Fruit fly (Drosophila melanogaster): ENCODE data around the gene CG10749.

CG10749 gene

DNA sequence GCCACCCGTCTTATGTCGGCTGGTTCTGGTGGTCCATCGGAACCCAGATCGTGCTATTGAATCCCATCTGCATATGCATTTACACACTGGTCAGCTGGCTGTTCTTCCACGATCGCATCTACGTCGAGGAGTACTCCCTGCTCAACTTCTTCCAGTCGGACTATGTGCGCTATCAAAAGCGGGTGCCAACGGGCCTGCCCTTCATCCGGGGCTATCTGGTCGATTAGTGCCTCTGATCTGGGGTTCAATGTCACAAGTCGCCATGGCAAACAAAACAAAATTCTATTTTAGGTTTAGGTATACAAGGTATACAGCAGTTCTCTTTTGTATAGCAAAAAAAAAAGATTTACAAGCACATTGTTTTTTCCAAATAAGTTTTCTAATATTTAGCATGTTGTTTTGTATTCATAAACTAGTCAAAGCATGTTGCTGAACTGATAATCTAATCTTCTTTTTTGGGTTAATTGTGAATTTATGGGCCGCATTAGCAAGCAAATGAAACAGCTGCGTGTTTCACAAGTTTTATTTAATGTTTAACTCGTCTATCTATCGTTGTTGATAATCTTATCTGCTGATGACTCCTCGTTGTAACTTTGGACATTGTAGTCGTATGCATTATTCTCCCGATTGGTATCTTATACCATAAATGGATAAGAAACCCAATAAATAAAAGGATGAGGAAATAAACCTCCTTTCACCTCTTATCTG lies 47.1 kb downstream of the CG10749 start:
- TF ChIP-seq ey (GFP tag; optimal IDR thresholded peaks at IDR 0.05) = no peak
- TF ChIP-seq tai (GFP tag; optimal IDR thresholded peaks at IDR 0.05) = peak; percentile 35
- no peak for TF ChIP-seq CrebA (GFP tag; optimal IDR thresholded peaks at IDR 0.05; ENCODE audit: borderline replicate concordance)
- no peak for TF ChIP-seq Vsx2 (GFP tag; optimal IDR thresholded peaks at IDR 0.05; ENCODE audit: partially characterized antibody)
- no peak for TF ChIP-seq woc (GFP tag; optimal IDR thresholded peaks at IDR 0.05)

DNA sequence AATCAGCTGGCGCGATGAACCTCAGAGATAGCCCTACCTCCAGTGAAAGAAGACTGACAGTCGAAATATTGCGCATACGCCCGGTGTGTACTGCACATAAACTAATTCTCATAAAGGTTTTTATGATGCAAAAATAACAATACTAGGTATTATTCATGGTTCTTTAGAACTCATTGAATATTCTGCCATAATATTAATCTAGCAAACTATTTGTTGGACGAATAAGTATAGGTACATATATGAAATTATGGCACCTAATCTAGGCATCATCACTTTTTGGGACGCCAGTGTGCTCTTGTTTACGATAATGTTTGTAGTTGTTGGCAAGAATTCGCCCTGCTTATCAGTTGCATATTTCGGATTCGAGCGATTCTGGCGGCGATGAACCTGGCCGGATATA lies 49.5 kb downstream of the CG10749 start:
- no peak for TF ChIP-seq Rel (GFP tag; optimal IDR thresholded peaks at IDR 0.05)
- TF ChIP-seq Rel (tag; optimal IDR thresholded peaks at IDR 0.05) = no peak
- TF ChIP-seq rgr (GFP tag; optimal IDR thresholded peaks at IDR 0.05) = peak; percentile 75
- peak; percentile 50 for TF ChIP-seq brk (GFP tag; optimal IDR thresholded peaks at IDR 0.05)
- peak; percentile 4 for TF ChIP-seq Jra (GFP tag; optimal IDR thresholded peaks at IDR 0.05)
- TF ChIP-seq Hnf4 (GFP tag; optimal IDR thresholded peaks at IDR 0.05) = peak; percentile 58
- peak; percentile 57 for TF ChIP-seq psq (GFP tag; optimal IDR thresholded peaks at IDR 0.05)
- TF ChIP-seq Dif (GFP tag; optimal IDR thresholded peaks at IDR 0.05; ENCODE audit: partially characterized antibody) = no peak
- TF ChIP-seq OdsH (GFP tag; optimal IDR thresholded peaks at IDR 0.05) = peak; percentile 72
- TF ChIP-seq dmrt93B (GFP tag; optimal IDR thresholded peaks at IDR 0.05) = peak; percentile 31
- TF ChIP-seq tai (GFP tag; optimal IDR thresholded peaks at IDR 0.05) = peak; percentile 80
- no peak for TF ChIP-seq usp (GFP tag; optimal IDR thresholded peaks at IDR 0.05)
- no peak for TF ChIP-seq CG9705 (GFP tag; optimal IDR thresholded peaks at IDR 0.05)
- TF ChIP-seq Abd-B (GFP tag; optimal IDR thresholded peaks at IDR 0.05) = no peak
- no peak for TF ChIP-seq CrebA (GFP tag; optimal IDR thresholded peaks at IDR 0.05; ENCODE audit: borderline replicate concordance)
- no peak for TF ChIP-seq sage (GFP tag; optimal IDR thresholded peaks at IDR 0.05)
- no peak for TF ChIP-seq sv (GFP tag; optimal IDR thresholded peaks at IDR 0.05)
- no peak for TF ChIP-seq Mio (GFP tag; optimal IDR thresholded peaks at IDR 0.05)
- TF ChIP-seq CG32264 (GFP tag; optimal IDR thresholded peaks at IDR 0.05) = peak; percentile 38
- TF ChIP-seq br (GFP tag; optimal IDR thresholded peaks at IDR 0.05) = peak; percentile 75
- TF ChIP-seq Dfd (GFP tag; optimal IDR thresholded peaks at IDR 0.05) = no peak
- no peak for TF ChIP-seq Hr83 (GFP tag; optimal IDR thresholded peaks at IDR 0.05; ENCODE audit: poor library complexity, severe bottlenecking)
- TF ChIP-seq HLH106 (tag; optimal IDR thresholded peaks at IDR 0.05) = peak; percentile 61
- no peak for TF ChIP-seq GATAd (GFP tag; optimal IDR thresholded peaks at IDR 0.05)
- peak; percentile 78 for TF ChIP-seq ey (GFP tag; optimal IDR thresholded peaks at IDR 0.05)
- TF ChIP-seq fru (GFP tag; optimal IDR thresholded peaks at IDR 0.05) = peak; percentile 78
- TF ChIP-seq Hr78 (GFP tag; optimal IDR thresholded peaks at IDR 0.05) = no peak
- no peak for TF ChIP-seq lola (GFP tag; optimal IDR thresholded peaks at IDR 0.05)
- no peak for TF ChIP-seq N (GFP tag; optimal IDR thresholded peaks at IDR 0.05)
- peak; percentile 53 for TF ChIP-seq dsf (GFP tag; optimal IDR thresholded peaks at IDR 0.05; ENCODE audit: borderline replicate concordance)
- TF ChIP-seq Vsx2 (GFP tag; optimal IDR thresholded peaks at IDR 0.05; ENCODE audit: partially characterized antibody) = no peak
- TF ChIP-seq woc (GFP tag; optimal IDR thresholded peaks at IDR 0.05) = no peak
- TF ChIP-seq pan (optimal IDR thresholded peaks at IDR 0.05) = no peak
- TF ChIP-seq Sp1 (GFP tag; optimal IDR thresholded peaks at IDR 0.05) = peak; percentile 61
- no peak for TF ChIP-seq dl (GFP tag; optimal IDR thresholded peaks at IDR 0.05; ENCODE audit: insufficient read depth in 1 of 2, partially characterized antibody in 2 of 2)
- no peak for TF ChIP-seq Myc (optimal IDR thresholded peaks at IDR 0.05)
- TF ChIP-seq jim (GFP tag; optimal IDR thresholded peaks at IDR 0.05) = no peak
- TF ChIP-seq h (GFP tag; optimal IDR thresholded peaks at IDR 0.05) = peak; percentile 74
- peak in 1 of 2 experiments; percentile 78 for TF ChIP-seq foxo (GFP tag; optimal IDR thresholded peaks at IDR 0.05)
